Fruit fly (Drosophila melanogaster) whole organism, embryonic: ENCODE measurements around the gene CG12299.

ENCODE experiments used
- Blimp-1 ChIP-seq: fragments of 200-800 bp; sonication (Bioruptor generic); optimal IDR thresholded peaks from 3 replicates; lab custom pipeline; 2018; ENCODE audit warnings: missing biosample characterization, missing genetic modification characterization, mild to moderate bottlenecking, moderate library complexity, missing genetic modification reagents
- Bteb2 ChIP-seq: fragments of 200-800 bp; sonication (Bioruptor generic); optimal IDR thresholded peaks from 2 replicates; lab custom pipeline; 2016; ENCODE audit warnings: missing biosample characterization, missing genetic modification characterization
- CG1024 ChIP-seq: fragments of 200-800 bp; sonication (Bioruptor generic); IDR thresholded peaks from 2 replicates; pipeline ENCODE4 v1.3.6; 2022; ENCODE audit warnings: missing biosample characterization, missing genetic modification characterization
- CG10274 ChIP-seq: fragments of 200-800 bp; sonication (Bioruptor generic); optimal IDR thresholded peaks from 3 replicates; lab custom pipeline; 2017; ENCODE audit warnings: missing biosample characterization, mild to moderate bottlenecking, missing genetic modification characterization
- CG10366 ChIP-seq: fragments of 200-800 bp; sonication (Bioruptor generic); IDR thresholded peaks from 2 replicates; pipeline ENCODE4 v1.3.6; 2022; ENCODE audit warnings: missing biosample characterization, missing genetic modification characterization
- CG15696 ChIP-seq: fragments of 200-800 bp; sonication (Bioruptor generic); optimal IDR thresholded peaks from 2 replicates; lab custom pipeline; 2019; ENCODE audit warnings: missing biosample characterization, mild to moderate bottlenecking, missing genetic modification characterization, moderate library complexity
- CG16815 ChIP-seq: fragments of 200-800 bp; sonication (Bioruptor generic); optimal IDR thresholded peaks from 3 replicates; lab custom pipeline; 2017; ENCODE audit warnings: missing biosample characterization, mild to moderate bottlenecking, missing genetic modification characterization
- CG18011 ChIP-seq: fragments of 200-800 bp; sonication (Bioruptor generic); optimal IDR thresholded peaks from 2 replicates; lab custom pipeline; 2017; ENCODE audit warnings: missing biosample characterization, missing genetic modification characterization, mild to moderate bottlenecking, moderate library complexity, missing genotype
- CG18764 ChIP-seq: fragments of 200-800 bp; sonication (Bioruptor generic); optimal IDR thresholded peaks from 3 replicates; lab custom pipeline; 2016; ENCODE audit warnings: missing biosample characterization, missing genetic modification characterization
- CG2712 ChIP-seq: fragments of 200-800 bp; optimal IDR thresholded peaks from 3 replicates; lab custom pipeline; 2019; ENCODE audit warnings: missing biosample characterization, mild to moderate bottlenecking, missing genetic modification characterization, moderate library complexity
- CG2889 ChIP-seq: fragments of 200-800 bp; sonication (Bioruptor generic); IDR thresholded peaks from 3 replicates; pipeline ENCODE4 v1.3.6; 2022; ENCODE audit warnings: missing biosample characterization, missing genetic modification characterization
- CG31388 ChIP-seq: fragments of 200-800 bp; sonication (Bioruptor generic); optimal IDR thresholded peaks from 2 replicates; lab custom pipeline; 2016; ENCODE audit warnings: missing biosample characterization, missing genetic modification characterization
- CG3281 ChIP-seq: fragments of 200-800 bp; sonication (Bioruptor generic); optimal IDR thresholded peaks from 3 replicates; lab custom pipeline; 2017; ENCODE audit warnings: missing biosample characterization, mild to moderate bottlenecking, missing genetic modification characterization
- CG3407 ChIP-seq: fragments of 200-800 bp; sonication (Bioruptor generic); optimal IDR thresholded peaks from 2 replicates; lab custom pipeline; 2018; ENCODE audit warnings: missing biosample characterization, mild to moderate bottlenecking, missing genetic modification characterization
- CG4360 ChIP-seq: fragments of 200-800 bp; sonication (Bioruptor generic); IDR thresholded peaks from 2 replicates; pipeline ENCODE4 v1.3.6; 2022; ENCODE audit warnings: missing biosample characterization, missing genetic modification characterization
- CG9215 ChIP-seq: fragments of 200-800 bp; sonication (Bioruptor generic); IDR thresholded peaks from 2 replicates; pipeline ENCODE4 v1.3.6; 2022; ENCODE audit warnings: missing biosample characterization, missing genetic modification characterization
- CoRest ChIP-seq: fragments of 200-800 bp; sonication (Bioruptor generic); optimal IDR thresholded peaks from 3 replicates; lab custom pipeline; 2018; ENCODE audit warnings: missing biosample characterization, mild to moderate bottlenecking, missing genetic modification characterization, moderate library complexity
- Gsc ChIP-seq: fragments of 200-800 bp; sonication (Bioruptor generic); IDR thresholded peaks from 2 replicates; pipeline ENCODE4 v1.3.6; 2022; ENCODE audit warnings: missing biosample characterization, missing genetic modification characterization
- HHEX ChIP-seq: fragments of 200-800 bp; sonication (Bioruptor generic); optimal IDR thresholded peaks from 3 replicates; lab custom pipeline; 2017; ENCODE audit warnings: missing biosample characterization, mild to moderate bottlenecking, missing genetic modification characterization, missing genetic modification reagents
- HmgD ChIP-seq: fragments of 200-800 bp; sonication (Bioruptor generic); optimal IDR thresholded peaks from 3 replicates; lab custom pipeline; 2016; ENCODE audit warnings: missing biosample characterization, missing genetic modification characterization
- Lhr ChIP-seq: fragments of 200-800 bp; sonication (Bioruptor generic); optimal IDR thresholded peaks from 3 replicates; lab custom pipeline; 2017; ENCODE audit warnings: mild to moderate bottlenecking, missing biosample characterization, missing genetic modification reagents, missing genetic modification characterization
- MBD-R2 ChIP-seq: fragments of 200-800 bp; sonication (Bioruptor generic); IDR thresholded peaks from 2 replicates; pipeline ENCODE4 v1.3.6; 2022; ENCODE audit warnings: missing biosample characterization, missing genetic modification characterization
- NFAT ChIP-seq: fragments of 200-800 bp; sonication (Bioruptor generic); IDR thresholded peaks from 2 replicates; pipeline ENCODE4 v1.3.6; 2022; ENCODE audit warnings: missing biosample characterization, missing genetic modification characterization
- Nf-YC ChIP-seq: fragments of 200-800 bp; optimal IDR thresholded peaks from 3 replicates; lab custom pipeline; 2019; ENCODE audit warnings: missing biosample characterization, mild to moderate bottlenecking, missing genetic modification characterization, moderate library complexity
- Oaz ChIP-seq: fragments of 200-800 bp; sonication (Bioruptor generic); IDR thresholded peaks from 2 replicates; pipeline ENCODE4 v1.3.6; 2022; ENCODE audit warnings: missing biosample characterization, missing genetic modification characterization
- Pdp1 ChIP-seq, 2 experiments: fragments of 200-800 bp; sonication (Bioruptor generic); optimal IDR thresholded peaks; 3 replicates each; lab custom pipeline; 2016; ENCODE audit warnings: missing biosample characterization in 2 of 2, missing genetic modification characterization in 2 of 2, mild to moderate bottlenecking in 1 of 2, moderate library complexity in 1 of 2
- Rfx ChIP-seq: fragments of 200-800 bp; sonication (Bioruptor generic); IDR thresholded peaks from 2 replicates; pipeline ENCODE4 v1.3.6; 2022; ENCODE audit warnings: missing biosample characterization, missing genetic modification characterization
- Sin3A ChIP-seq: fragments of >200 bp; optimal IDR thresholded peaks from 2 replicates; lab custom pipeline; 2018
- Spps ChIP-seq: fragments of 200-800 bp; sonication (Bioruptor generic); optimal IDR thresholded peaks from 2 replicates; lab custom pipeline; 2018; ENCODE audit warnings: missing biosample characterization, mild to moderate bottlenecking, missing genetic modification characterization
- Ssrp ChIP-seq: fragments of 200-800 bp; sonication (Bioruptor generic); optimal IDR thresholded peaks from 2 replicates; lab custom pipeline; 2018; ENCODE audit warnings: missing biosample characterization, mild to moderate bottlenecking, missing genetic modification characterization, moderate library complexity
- cas ChIP-seq: fragments of 200-800 bp; sonication (Bioruptor generic); IDR thresholded peaks from 2 replicates; pipeline ENCODE4 v1.3.6; 2022; ENCODE audit warnings: missing biosample characterization, missing genetic modification characterization
- corto ChIP-seq: fragments of 200-800 bp; sonication (Bioruptor generic); optimal IDR thresholded peaks from 2 replicates; lab custom pipeline; 2016; ENCODE audit warnings: missing biosample characterization, mild to moderate bottlenecking, missing genetic modification characterization, moderate library complexity
- en ChIP-seq: fragments of 200-800 bp; sonication (Bioruptor generic); optimal IDR thresholded peaks from 2 replicates; lab custom pipeline; 2016; ENCODE audit warnings: missing biosample characterization, missing genetic modification characterization
- h ChIP-seq: fragments of >200 bp; optimal IDR thresholded peaks from 2 replicates; lab custom pipeline; 2017
- hbn ChIP-seq: fragments of 200-800 bp; sonication (Bioruptor generic); IDR thresholded peaks from 2 replicates; pipeline ENCODE4 v1.3.6; 2022; ENCODE audit warnings: missing biosample characterization, missing genetic modification characterization; ENCODE audit not compliant: partially characterized antibody
- hkb ChIP-seq, 2 experiments: fragments of 200-800 bp in 1 of 2; fragments of >200 bp in 1 of 2; sonication (Bioruptor generic) in 1 of 2; IDR thresholded peaks in 1 of 2; optimal IDR thresholded peaks in 1 of 2; 2 replicates each; pipeline versions ENCODE4 v1.3.6 to Lab custom; 2017 to 2022; ENCODE audit warnings: missing biosample characterization in 1 of 2, missing genetic modification characterization in 1 of 2
- kni ChIP-seq: fragments of 200-800 bp; sonication (Bioruptor generic); optimal IDR thresholded peaks from 3 replicates; lab custom pipeline; 2017; ENCODE audit warnings: mild to moderate bottlenecking, missing biosample characterization, missing genetic modification reagents, missing genetic modification characterization
- lab ChIP-seq: fragments of 200-800 bp; sonication (Bioruptor generic); optimal IDR thresholded peaks from 3 replicates; lab custom pipeline; 2017; ENCODE audit warnings: missing biosample characterization, missing genetic modification characterization, mild to moderate bottlenecking, moderate library complexity, missing genetic modification reagents
- odd ChIP-seq: fragments of 200-800 bp; sonication (Bioruptor generic); optimal IDR thresholded peaks from 2 replicates; lab custom pipeline; 2017; ENCODE audit warnings: missing biosample characterization, mild to moderate bottlenecking, missing genetic modification characterization
- pum ChIP-seq: fragments of 200-800 bp; sonication (Bioruptor generic); optimal IDR thresholded peaks from 2 replicates; lab custom pipeline; 2016; ENCODE audit warnings: missing biosample characterization, missing genetic modification characterization
- row ChIP-seq: fragments of 200-800 bp; sonication (Bioruptor generic); IDR thresholded peaks from 3 replicates; pipeline ENCODE4 v1.3.6; 2022; ENCODE audit warnings: missing biosample characterization, missing genetic modification characterization
- sd ChIP-seq: fragments of 200-800 bp; sonication (Bioruptor generic); optimal IDR thresholded peaks from 3 replicates; lab custom pipeline; 2018; ENCODE audit warnings: missing biosample characterization, mild to moderate bottlenecking, missing genetic modification characterization, moderate library complexity
- shn ChIP-seq: fragments of 200-800 bp; sonication (Bioruptor generic); optimal IDR thresholded peaks from 3 replicates; lab custom pipeline; 2016; ENCODE audit warnings: missing biosample characterization, missing genetic modification characterization
- slou ChIP-seq: fragments of 200-800 bp; sonication (Bioruptor generic); optimal IDR thresholded peaks from 3 replicates; lab custom pipeline; 2016; ENCODE audit warnings: missing biosample characterization, missing genetic modification characterization
- trem ChIP-seq: fragments of 200-800 bp; optimal IDR thresholded peaks from 3 replicates; lab custom pipeline; 2019; ENCODE audit warnings: missing biosample characterization, mild to moderate bottlenecking, missing genetic modification characterization, moderate library complexity
- usp ChIP-seq: fragments of >200 bp; optimal IDR thresholded peaks from 2 replicates; lab custom pipeline; 2017; ENCODE audit warnings: missing biosample characterization, missing genetic modification characterization
- wdn ChIP-seq: fragments of 200-800 bp; sonication (Bioruptor generic); IDR thresholded peaks from 2 replicates; pipeline ENCODE4 v1.3.6; 2022; ENCODE audit warnings: missing biosample characterization, missing genetic modification characterization

CG12299 gene

dm6 chr2L:10750915-10751612 is 13.9 kb downstream of the CG12299 start (continued):
- TF ChIP-seq Gsc (GFP tag; lab: Robert Waterston, UW): no peak
- no peak for TF ChIP-seq HHEX (GFP tag; lab: Kevin White, UChicago)
- TF ChIP-seq CG2712 (tag; lab: Kevin White, UChicago): no peak
- TF ChIP-seq Ssrp: no peak
- peak in 1 of 2 experiments; percentile 92 for TF ChIP-seq Pdp1 (GFP tag; optimal IDR thresholded peaks at IDR 0.05; lab: Kevin White, UChicago)
- no peak for TF ChIP-seq pum (GFP tag; lab: Kevin White, UChicago)
- no peak for TF ChIP-seq row (GFP tag; lab: Robert Waterston, UW)
- TF ChIP-seq h (lab: Kevin White, UChicago): no peak
- TF ChIP-seq hbn: no peak
- TF ChIP-seq MBD-R2 (GFP tag; lab: Robert Waterston, UW): no peak
- TF ChIP-seq NFAT (GFP tag; lab: Robert Waterston, UW): no peak
- TF ChIP-seq CG16815: no peak
- no peak for TF ChIP-seq CG18764 (GFP tag; lab: Kevin White, UChicago)
- TF ChIP-seq Lhr: no peak
- TF ChIP-seq CG3281 (GFP tag; lab: Kevin White, UChicago): no peak
- TF ChIP-seq, all 482 proteins: peak for 10

dm6 chr2L:10751879-10752620 is 14.9 kb downstream of the CG12299 start:
- no peak for TF ChIP-seq Sin3A (lab: Kevin White, UChicago)
- peak; percentile 89 for TF ChIP-seq CoRest (tag; lab: Kevin White, UChicago)
- TF ChIP-seq Bteb2: peak; percentile 53
- TF ChIP-seq CG15696 (tag; lab: Kevin White, UChicago): peak; percentile 99
- TF ChIP-seq cas (GFP tag; lab: Robert Waterston, UW): peak; percentile 20; the same call in 1 of the 2 replicates
- TF ChIP-seq CG10366 (GFP tag; lab: Robert Waterston, UW): peak; percentile 46; the same call in 1 of the 2 replicates
- TF ChIP-seq Ssrp: peak; percentile 48
- no peak for TF ChIP-seq CG2889
- peak; percentile 88 for TF ChIP-seq HmgD
- TF ChIP-seq Nf-YC: peak; percentile 3
- TF ChIP-seq corto (GFP tag; lab: Kevin White, UChicago): no peak
- peak; percentile 89 for TF ChIP-seq shn (GFP tag; lab: Kevin White, UChicago)
- peak; percentile 15; the same call in 1 of the 2 replicates for TF ChIP-seq wdn
- TF ChIP-seq kni (GFP tag; lab: Kevin White, UChicago): peak; percentile 94
- no peak for TF ChIP-seq CG9215 (GFP tag; lab: Robert Waterston, UW)
- TF ChIP-seq en (GFP tag; lab: Kevin White, UChicago): peak; percentile 87
- TF ChIP-seq sd (tag; lab: Kevin White, UChicago): peak; percentile 64
- no peak for TF ChIP-seq usp (GFP tag; lab: Kevin White, UChicago)
- TF ChIP-seq CG4360 (GFP tag; lab: Robert Waterston, UW): peak; percentile 81
- TF ChIP-seq Rfx: peak; percentile 54; the same call in 1 of the 2 replicates
- no peak for TF ChIP-seq Oaz (GFP tag; lab: Robert Waterston, UW)
- peak; percentile 68 for TF ChIP-seq slou
- peak; percentile 37 for TF ChIP-seq CG31388
- peak; percentile 90 for TF ChIP-seq Blimp-1
- peak; percentile 62 for TF ChIP-seq trem (tag; lab: Kevin White, UChicago)
- peak; percentile 89 for TF ChIP-seq CG1024 (GFP tag; lab: Robert Waterston, UW)
- peak; percentile 98 for TF ChIP-seq CG3407 (GFP tag; lab: Kevin White, UChicago)
- peak; percentile 87 for TF ChIP-seq Spps
- peak; percentile 91 for TF ChIP-seq lab (GFP tag; lab: Kevin White, UChicago)
- TF ChIP-seq CG10274 (GFP tag; lab: Kevin White, UChicago): peak; percentile 69
- TF ChIP-seq hkb (optimal IDR thresholded peaks at IDR 0.05; lab: Kevin White, UChicago): no peak
- TF ChIP-seq hkb (GFP tag; IDR thresholded peaks at IDR 0.05; lab: Robert Waterston, UW): peak; percentile 71
- peak; percentile 35 for TF ChIP-seq CG18011 (GFP tag; lab: Kevin White, UChicago)
- peak; percentile 90 for TF ChIP-seq odd (GFP tag; lab: Kevin White, UChicago)
